Worm (Caenorhabditis elegans) whole organism, L1 larva: ENCODE data around the gene acs-5.

ENCODE experiments used
- F16B12.6 ChIP-seq: fragments of 150-350 bp; optimal IDR thresholded peaks from 2 replicates; lab custom pipeline; 2014; ENCODE audit warnings: missing biosample characterization, missing genetic modification characterization
- alr-1 ChIP-seq: fragments of 200-800 bp; sonication (Bioruptor generic); optimal IDR thresholded peaks from 2 replicates; lab custom pipeline; 2018; ENCODE audit warnings: borderline replicate concordance, mild to moderate bottlenecking, missing genetic modification characterization, missing compliant biosample characterization
- ceh-63 ChIP-seq: fragments of 200-800 bp; sonication (Bioruptor generic); optimal IDR thresholded peaks from 2 replicates; lab custom pipeline; 2018; ENCODE audit warnings: mild to moderate bottlenecking, missing genetic modification characterization, missing compliant biosample characterization
- ceh-88 ChIP-seq: fragments of 200-800 bp; sonication (Bioruptor generic); IDR thresholded peaks from 2 replicates; pipeline ENCODE4 v1.3.6; 2022; ENCODE audit warnings: missing genetic modification characterization, missing compliant biosample characterization
- ceh-90 ChIP-seq: sonication (generic microtip); optimal IDR thresholded peaks from 2 replicates; lab custom pipeline; 2016; ENCODE audit warnings: missing genetic modification characterization, missing compliant biosample characterization
- dpl-1 ChIP-seq, 3 experiments: fragments of 150-350 bp in 2 of 3; sonication (generic microtip) in 1 of 3; optimal IDR thresholded peaks; 2 replicates each; lab custom pipeline; 2014 to 2017; ENCODE audit warnings: missing biosample characterization in 3 of 3, missing genetic modification characterization in 3 of 3, missing genetic modification reagents in 3 of 3
- efl-1 ChIP-seq, 4 experiments: fragments of 150-350 bp; optimal IDR thresholded peaks in 3 of 4; peaks in 1 of 4; 1 replicate in 1 of 4; 2 replicates in 3 of 4; lab custom pipeline; 2014; ENCODE audit warnings: missing biosample characterization in 2 of 4, missing genetic modification characterization in 2 of 4, missing genetic modification reagents in 2 of 4
- egl-13 ChIP-seq: sonication (generic microtip); optimal IDR thresholded peaks from 2 replicates; lab custom pipeline; 2016; ENCODE audit warnings: missing genotype, missing genetic modification reagents, missing genetic modification characterization, missing compliant biosample characterization
- ets-5 ChIP-seq: fragments of 200-800 bp; sonication (Bioruptor generic); IDR thresholded peaks from 2 replicates; pipeline ENCODE4 v1.3.6; 2022; ENCODE audit warnings: missing genetic modification characterization, missing compliant biosample characterization
- fkh-10 ChIP-seq: sonication (generic microtip); optimal IDR thresholded peaks from 2 replicates; lab custom pipeline; 2017; ENCODE audit warnings: missing biosample characterization, missing genetic modification reagents, missing genetic modification characterization
- fkh-8 ChIP-seq: sonication (generic microtip); optimal IDR thresholded peaks from 2 replicates; lab custom pipeline; 2016; ENCODE audit warnings: mild to moderate bottlenecking, missing genetic modification characterization, missing compliant biosample characterization
- grh-1 ChIP-seq: fragments of 200-800 bp; sonication (Bioruptor generic); IDR thresholded peaks from 2 replicates; pipeline ENCODE4 v1.3.6; 2022; ENCODE audit warnings: missing genetic modification reagents, missing genetic modification characterization, missing compliant biosample characterization
- hlh-17 ChIP-seq: fragments of 200-800 bp; sonication (Bioruptor generic); optimal IDR thresholded peaks from 2 replicates; lab custom pipeline; 2018; ENCODE audit warnings: missing genetic modification characterization, mild to moderate bottlenecking, missing compliant biosample characterization, moderate library complexity, borderline replicate concordance
- irx-1 ChIP-seq: sonication (generic microtip); optimal IDR thresholded peaks from 2 replicates; lab custom pipeline; 2016; ENCODE audit warnings: missing genetic modification characterization, missing compliant biosample characterization
- isw-1 ChIP-seq: fragments of 200-800 bp; sonication (Bioruptor generic); IDR thresholded peaks from 2 replicates; pipeline ENCODE4 v1.3.6; 2022; ENCODE audit warnings: missing genetic modification characterization, missing compliant biosample characterization
- lin-15B ChIP-seq: fragments of 150-350 bp; sonication (generic microtip); optimal IDR thresholded peaks from 3 replicates; lab custom pipeline; 2014; ENCODE audit warnings: missing biosample characterization, missing genetic modification characterization
- lir-3 ChIP-seq: sonication (generic microtip); optimal IDR thresholded peaks from 2 replicates; lab custom pipeline; 2016; ENCODE audit warnings: mild to moderate bottlenecking, missing genetic modification characterization, moderate library complexity, missing compliant biosample characterization; ENCODE audit not compliant: poor library complexity
- mab-9 ChIP-seq: fragments of 200-800 bp; sonication (Bioruptor generic); IDR thresholded peaks from 2 replicates; pipeline ENCODE4 v1.3.6; 2022; ENCODE audit warnings: missing genetic modification reagents, missing genetic modification characterization, missing compliant biosample characterization
- mef-2 ChIP-seq: fragments of 150-350 bp; optimal IDR thresholded peaks from 2 replicates; lab custom pipeline; 2014; ENCODE audit warnings: missing biosample characterization, missing genetic modification characterization
- nhr-11 ChIP-seq: fragments of 150-350 bp; optimal IDR thresholded peaks from 2 replicates; lab custom pipeline; 2014; ENCODE audit warnings: missing biosample characterization, missing genetic modification characterization
- nhr-12 ChIP-seq: sonication (generic microtip); optimal IDR thresholded peaks from 2 replicates; lab custom pipeline; 2017; ENCODE audit warnings: missing biosample characterization, missing genetic modification characterization
- nhr-19 ChIP-seq: fragments of 200-800 bp; sonication (Bioruptor generic); conservative IDR thresholded peaks from 2 replicates; pipeline ENCODE4 v1.3.6; 2022; ENCODE audit warnings: missing genetic modification characterization, missing compliant biosample characterization
- nhr-20 ChIP-seq: sonication (generic microtip); optimal IDR thresholded peaks from 2 replicates; lab custom pipeline; 2016; ENCODE audit warnings: mild to moderate bottlenecking, missing genetic modification characterization, missing compliant biosample characterization
- nhr-28 ChIP-seq: fragments of 150-350 bp; optimal IDR thresholded peaks from 2 replicates; lab custom pipeline; 2014; ENCODE audit warnings: missing biosample characterization, missing genetic modification characterization
- nhr-76 ChIP-seq: sonication (generic microtip); optimal IDR thresholded peaks from 2 replicates; lab custom pipeline; 2017; ENCODE audit warnings: missing biosample characterization, missing genetic modification characterization
- nhr-84 ChIP-seq: sonication (generic microtip); optimal IDR thresholded peaks from 2 replicates; lab custom pipeline; 2017; ENCODE audit warnings: missing biosample characterization, missing genetic modification characterization
- nhr-90 ChIP-seq: sonication (generic microtip); optimal IDR thresholded peaks from 2 replicates; lab custom pipeline; 2016; ENCODE audit warnings: mild to moderate bottlenecking, missing genetic modification characterization, missing compliant biosample characterization; ENCODE audit not compliant: poor library complexity
- pax-3 ChIP-seq: fragments of 200-800 bp; sonication (Bioruptor generic); optimal IDR thresholded peaks from 2 replicates; lab custom pipeline; 2018; ENCODE audit warnings: mild to moderate bottlenecking, missing genetic modification characterization, moderate library complexity, missing compliant biosample characterization
- rnt-1 ChIP-seq: sonication (generic microtip); optimal IDR thresholded peaks from 2 replicates; lab custom pipeline; 2016; ENCODE audit warnings: mild to moderate bottlenecking, missing genetic modification characterization, moderate library complexity, missing compliant biosample characterization
- snu-23 ChIP-seq: sonication (generic microtip); optimal IDR thresholded peaks from 2 replicates; lab custom pipeline; 2016; ENCODE audit warnings: missing genetic modification characterization, missing compliant biosample characterization
- swsn-7 ChIP-seq: sonication (generic microtip); optimal IDR thresholded peaks from 2 replicates; lab custom pipeline; 2016; ENCODE audit warnings: missing genetic modification characterization, missing compliant biosample characterization
- tlp-1 ChIP-seq: fragments of 150-350 bp; optimal IDR thresholded peaks from 2 replicates; lab custom pipeline; 2014; ENCODE audit warnings: missing biosample characterization, missing genetic modification characterization
- unc-130 ChIP-seq: fragments of 150-350 bp; optimal IDR thresholded peaks from 2 replicates; lab custom pipeline; 2017; ENCODE audit warnings: missing biosample characterization, missing genetic modification characterization, inconsistent platforms
- unc-30 ChIP-seq: sonication (generic microtip); optimal IDR thresholded peaks from 2 replicates; lab custom pipeline; 2017; ENCODE audit warnings: missing biosample characterization, missing genetic modification characterization
- unc-62 ChIP-seq: fragments of 150-350 bp; optimal IDR thresholded peaks from 2 replicates; lab custom pipeline; 2014; ENCODE audit warnings: missing biosample characterization, missing genetic modification reagents, missing genetic modification characterization
- unc-98 ChIP-seq: fragments of 200-800 bp; sonication (Bioruptor generic); IDR thresholded peaks from 2 replicates; pipeline ENCODE4 v1.3.6; 2022; ENCODE audit warnings: missing genetic modification characterization, missing compliant biosample characterization
- zag-1 ChIP-seq: fragments of 150-350 bp; optimal IDR thresholded peaks from 2 replicates; lab custom pipeline; 2014; ENCODE audit warnings: missing biosample characterization, missing genetic modification characterization
- zip-4 ChIP-seq: fragments of 200-800 bp; sonication (Bioruptor generic); optimal IDR thresholded peaks from 2 replicates; lab custom pipeline; 2018; ENCODE audit warnings: mild to moderate bottlenecking, missing genetic modification characterization, moderate library complexity, missing compliant biosample characterization
- ztf-11 ChIP-seq, 2 experiments: sonication (generic microtip); optimal IDR thresholded peaks; 2 replicates each; lab custom pipeline; 2016 to 2017; ENCODE audit warnings: missing genetic modification characterization in 2 of 2, missing biosample characterization in 1 of 2, missing compliant biosample characterization in 1 of 2
- ztf-4 ChIP-seq: fragments of 150-350 bp; optimal IDR thresholded peaks from 2 replicates; lab custom pipeline; 2014; ENCODE audit warnings: missing biosample characterization, missing genetic modification characterization

The acs-5 gene

ce11 chrIII:13543434-13543833 lies at the start of gene acs-5:
Gene acs-5, minus strand, starts transcription at chrIII:13543534.
- TF ChIP-seq pax-3 (no peak), lir-3 (tag; lab: Kevin White, UChicago) (no peak), mab-9 (GFP tag; lab: Robert Waterston, UW) (no peak), nhr-84 (tag; lab: Kevin White, UChicago) (no peak), unc-62 (GFP tag; lab: Kevin White, UChicago) (no peak), snu-23 (no peak), hlh-17 (GFP tag; lab: Kevin White, UChicago) (no peak), lin-15B (tag; lab: Kevin White, UChicago) (no peak), grh-1 (GFP tag; lab: Robert Waterston, UW) (no peak), dpl-1 (GFP tag; optimal IDR thresholded peaks at IDR 0.05; lab: Kevin White, UChicago) (no peak), nhr-76 (tag; lab: Kevin White, UChicago) (no peak), zag-1 (tag; lab: Kevin White, UChicago) (no peak), fkh-10 (GFP tag; lab: Kevin White, UChicago) (no peak), ceh-88 (GFP tag; lab: Robert Waterston, UW) (no peak), mef-2 (no peak), unc-30 (tag; lab: Kevin White, UChicago) (no peak), nhr-12 (no peak), ztf-4 (no peak)
- TF ChIP-seq, all 84 proteins: peak for 0

- TF ChIP-seq ets-5 (GFP tag; lab: Robert Waterston, UW) (0 out of 2 replicates have a peak, but pooled peaks have one; percentile 76), mab-9 (GFP tag; lab: Robert Waterston, UW) (0 out of 2 replicates have a peak, but pooled peaks have one; percentile 36), grh-1 (GFP tag; lab: Robert Waterston, UW) (peak; percentile 18; the same call in 1 of the 2 replicates)
Observed at ce11 chrIII:13585136-13585535, 41.8 kb upstream of the acs-5 start.

- TF ChIP-seq ceh-90 (tag; lab: Kevin White, UChicago) (no peak), F16B12.6 (tag; lab: Kevin White, UChicago) (no peak), pax-3 (no peak), tlp-1 (tag; lab: Kevin White, UChicago) (no peak), dpl-1 (GFP tag; optimal IDR thresholded peaks at IDR 0.05; lab: Kevin White, UChicago) (no peak), zip-4 (no peak), rnt-1 (no peak), egl-13 (tag; lab: Kevin White, UChicago) (no peak), isw-1 (no peak), alr-1 (tag; lab: Kevin White, UChicago) (no peak)
Observed at ce11 chrIII:13581727-13582126, 38.4 kb upstream of the acs-5 start.

- TF ChIP-seq nhr-11 (tag; lab: Kevin White, UChicago) = no peak
- TF ChIP-seq zag-1 (tag; lab: Kevin White, UChicago) = no peak
- no peak for TF ChIP-seq nhr-90
- TF ChIP-seq nhr-84 (tag; lab: Kevin White, UChicago) = no peak
- no peak for TF ChIP-seq nhr-19
- TF ChIP-seq unc-30 (tag; lab: Kevin White, UChicago) = no peak
- no peak for TF ChIP-seq ztf-11 (tag; optimal IDR thresholded peaks at IDR 0.05; lab: Kevin White, UChicago)
- no peak for TF ChIP-seq nhr-28 (tag; lab: Kevin White, UChicago)
- TF ChIP-seq isw-1 = no peak
- TF ChIP-seq irx-1 = no peak
- no peak for TF ChIP-seq swsn-7 (tag; lab: Kevin White, UChicago)
- TF ChIP-seq unc-98 (GFP tag; lab: Robert Waterston, UW) = no peak
- TF ChIP-seq dpl-1 (GFP tag; optimal IDR thresholded peaks at IDR 0.05; lab: Kevin White, UChicago) = no peak
- TF ChIP-seq fkh-10 (GFP tag; lab: Kevin White, UChicago) = no peak
- no peak for TF ChIP-seq nhr-20 (tag; lab: Kevin White, UChicago)
- no peak for TF ChIP-seq unc-130 (tag; lab: Kevin White, UChicago)
- TF ChIP-seq fkh-8 (tag; lab: Kevin White, UChicago) = no peak
- no peak for TF ChIP-seq ceh-63
- no peak for TF ChIP-seq efl-1 (optimal IDR thresholded peaks at IDR 0.05; lab: Kevin White, UChicago)
- TF ChIP-seq efl-1 (GFP tag; optimal IDR thresholded peaks at IDR 0.05 in 1 of 2; lab: Kevin White, UChicago) = no peak
Observed at ce11 chrIII:13580538-13580937, 37.2 kb upstream of the acs-5 start, which contains the start of gene T05D4.5. Gene T05D4.5, plus strand, starts transcription at chrIII:13580838.
